Worm (Caenorhabditis elegans): ENCODE data around the gene F09E5.14.
A peak's percentile ranks its signal among the peaks of the same experiment; 100 is the strongest.

The F09E5.14 gene

ce11 chrII:5344775-5345174 is at the start of gene F09E5.14:
Gene F09E5.14 (minus strand): TSS chrII:5344875.
- no peak for TF ChIP-seq saeg-2 (GFP tag; IDR thresholded peaks at IDR 0.05)
- no peak for TF ChIP-seq dmd-6 (GFP tag; IDR thresholded peaks at IDR 0.05)
- no peak for TF ChIP-seq mes-2 (tag; optimal IDR thresholded peaks at IDR 0.05; ENCODE audit: poor library complexity, severe bottlenecking)
- TF ChIP-seq ZK337.2 (GFP tag; IDR thresholded peaks at IDR 0.05) = no peak
- no peak for TF ChIP-seq unc-39 (tag; optimal IDR thresholded peaks at IDR 0.05)
- TF ChIP-seq Y5F2A.4 (GFP tag; optimal IDR thresholded peaks at IDR 0.05) = no peak
- no peak for TF ChIP-seq snpc-4 (tag; optimal IDR thresholded peaks at IDR 0.05)
- no peak for TF ChIP-seq ztf-7 (tag; optimal IDR thresholded peaks at IDR 0.05)
- no peak for TF ChIP-seq nhr-42 (GFP tag; IDR thresholded peaks at IDR 0.05)
- no peak for TF ChIP-seq egl-27 (tag; optimal IDR thresholded peaks at IDR 0.05)
- TF ChIP-seq attf-4 (tag; optimal IDR thresholded peaks at IDR 0.05) = no peak
- TF ChIP-seq daf-19 (GFP tag; conservative IDR thresholded peaks at IDR 0.05) = no peak
- no peak for TF ChIP-seq fos-1 (tag; optimal IDR thresholded peaks at IDR 0.05)
- no peak for TF ChIP-seq ceh-82 (tag; optimal IDR thresholded peaks at IDR 0.05)
- TF ChIP-seq vab-7 (GFP tag; IDR thresholded peaks at IDR 0.05) = no peak
- no peak for TF ChIP-seq nhr-25 (tag; optimal IDR thresholded peaks at IDR 0.05; ENCODE audit: borderline replicate concordance, insufficient read depth)

ce11 chrII:5393090-5393489 is 48.4 kb upstream of the F09E5.14 start, which contains the start of gene brap-2:
Gene brap-2 (minus strand): TSS chrII:5393190.
- TF ChIP-seq daf-19 (GFP tag; conservative IDR thresholded peaks at IDR 0.05) = no peak
- TF ChIP-seq aha-1 (tag) = peak; percentile 11
- no peak for TF ChIP-seq saeg-2 (GFP tag; IDR thresholded peaks at IDR 0.05)
- TF ChIP-seq T26A8.4 (GFP tag; IDR thresholded peaks at IDR 0.05) = no peak
- TF ChIP-seq snpc-4 (tag; optimal IDR thresholded peaks at IDR 0.05) = no peak
- no peak for TF ChIP-seq F26F4.8 (GFP tag; conservative IDR thresholded peaks at IDR 0.05)
- TF ChIP-seq skn-1 (tag; optimal IDR thresholded peaks at IDR 0.05) = no peak

ce11 chrII:5391447-5391846 is 46.8 kb upstream of the F09E5.14 start:
- TF ChIP-seq mxl-3 (GFP tag; optimal IDR thresholded peaks at IDR 0.05) = no peak
- TF ChIP-seq dpl-1 (GFP tag; optimal IDR thresholded peaks at IDR 0.05) = peak; percentile 55

ce11 chrII:5389831-5390323 is 45.2 kb upstream of the F09E5.14 start, which contains the start of gene ndx-6:
Gene ndx-6 (minus strand): TSS chrII:5389881.
- TF ChIP-seq nhr-11 (tag; optimal IDR thresholded peaks at IDR 0.05) = peak; percentile 71
- no peak for TF ChIP-seq gei-8 (GFP tag; optimal IDR thresholded peaks at IDR 0.05)
- TF ChIP-seq ceh-44 (GFP tag; IDR thresholded peaks at IDR 0.05) = no peak
- no peak for TF ChIP-seq snpc-1.2 (GFP tag; IDR thresholded peaks at IDR 0.05)
- no peak for TF ChIP-seq ceh-62 (tag; optimal IDR thresholded peaks at IDR 0.05)
- TF ChIP-seq F10B5.3 (tag; optimal IDR thresholded peaks at IDR 0.05) = no peak
- TF ChIP-seq skn-1 (tag; optimal IDR thresholded peaks at IDR 0.05) = no peak
- peak; percentile 61 for TF ChIP-seq dmd-6 (GFP tag; IDR thresholded peaks at IDR 0.05)
- TF ChIP-seq lir-3 (tag; optimal IDR thresholded peaks at IDR 0.05) = no peak
- TF ChIP-seq T20F7.1 (GFP tag; optimal IDR thresholded peaks at IDR 0.05) = peak; percentile 83
- TF ChIP-seq madf-5 (GFP tag; IDR thresholded peaks at IDR 0.05) = no peak
- peak; percentile 86 for TF ChIP-seq lin-38 (GFP tag; IDR thresholded peaks at IDR 0.05)
- TF ChIP-seq tag-97 (GFP tag; IDR thresholded peaks at IDR 0.05) = no peak
- TF ChIP-seq pqm-1 (tag; optimal IDR thresholded peaks at IDR 0.05) = no peak
- TF ChIP-seq set-16 (GFP tag; IDR thresholded peaks at IDR 0.05) = no peak
- TF ChIP-seq ceh-82 (tag; optimal IDR thresholded peaks at IDR 0.05) = no peak
- TF ChIP-seq nhr-10 (tag; optimal IDR thresholded peaks at IDR 0.05) = no peak
- no peak for TF ChIP-seq aly-2 (tag; optimal IDR thresholded peaks at IDR 0.05)
- TF ChIP-seq ama-1 (optimal IDR thresholded peaks at IDR 0.05) = peak; percentile 55
- no peak for TF ChIP-seq R02D3.7 (tag; optimal IDR thresholded peaks at IDR 0.05)
- TF ChIP-seq dmd-9 (GFP tag; IDR thresholded peaks at IDR 0.05) = 0 out of 2 replicates have a peak, but pooled peaks have one; percentile 42
- TF ChIP-seq attf-4 (tag; optimal IDR thresholded peaks at IDR 0.05) = no peak
- TF ChIP-seq daf-8 (GFP tag; IDR thresholded peaks at IDR 0.05) = no peak
- TF ChIP-seq F37D6.2 (tag; optimal IDR thresholded peaks at IDR 0.05) = peak; percentile 31
- TF ChIP-seq cey-2 (tag; optimal IDR thresholded peaks at IDR 0.05; ENCODE audit: borderline replicate concordance, insufficient read depth) = no peak
- no peak for TF ChIP-seq nhr-41 (GFP tag; IDR thresholded peaks at IDR 0.05)
- no peak for TF ChIP-seq zip-2 (tag; optimal IDR thresholded peaks at IDR 0.05)
- TF ChIP-seq unc-62 (GFP tag; optimal IDR thresholded peaks at IDR 0.05 in 1 of 2) = peak in 1 of 2 experiments; percentile 89
- no peak for TF ChIP-seq unc-62 (tag; optimal IDR thresholded peaks at IDR 0.05)
- TF ChIP-seq mxl-3 (GFP tag; optimal IDR thresholded peaks at IDR 0.05) = peak; percentile 57

Data from whole organism, L4 larva.